Worm (Caenorhabditis elegans) whole organism, L2 larva: ENCODE data around the gene F08F3.8.
"Not testable (repeated sequence)": the region's sequence is repeated elsewhere in the genome, so short reads cannot be mapped to it uniquely, and the experiment has no call there.

Experiments used
- F13H6.1 ChIP-seq: sonication (generic microtip); optimal IDR thresholded peaks from 2 replicates; lab custom pipeline; 2016; ENCODE audit warnings: missing genetic modification characterization, missing compliant biosample characterization
- R02D3.7 ChIP-seq: fragments of 150-350 bp; optimal IDR thresholded peaks from 2 replicates; lab custom pipeline; 2014; ENCODE audit warnings: missing biosample characterization, missing genetic modification characterization
- alr-1 ChIP-seq: fragments of 150-350 bp; optimal IDR thresholded peaks from 2 replicates; lab custom pipeline; 2014; ENCODE audit warnings: missing biosample characterization, missing genetic modification characterization
- aly-2 ChIP-seq: fragments of 150-350 bp; optimal IDR thresholded peaks from 2 replicates; lab custom pipeline; 2014; ENCODE audit warnings: missing biosample characterization, missing genetic modification characterization
- ama-1 ChIP-seq: fragments of 150-350 bp; optimal IDR thresholded peaks from 2 replicates; lab custom pipeline; 2018; ENCODE audit warnings: inconsistent platforms
- blmp-1 ChIP-seq: sonication (generic microtip); optimal IDR thresholded peaks from 2 replicates; lab custom pipeline; 2017; ENCODE audit warnings: missing genetic modification characterization, mild to moderate bottlenecking, missing compliant biosample characterization, antibody characterized with exemption, moderate library complexity; ENCODE audit not compliant: insufficient read depth
- ceh-16 ChIP-seq: fragments of 150-350 bp; optimal IDR thresholded peaks from 2 replicates; lab custom pipeline; 2014; ENCODE audit warnings: missing biosample characterization, missing genetic modification characterization
- ceh-82 ChIP-seq: fragments of 150-350 bp; optimal IDR thresholded peaks from 2 replicates; lab custom pipeline; 2014; ENCODE audit warnings: missing biosample characterization, missing genetic modification characterization
- crh-2 ChIP-seq: sonication (generic microtip); optimal IDR thresholded peaks from 2 replicates; lab custom pipeline; 2017; ENCODE audit warnings: missing biosample characterization, missing genetic modification characterization
- dmd-4 ChIP-seq: sonication (generic microtip); optimal IDR thresholded peaks from 2 replicates; lab custom pipeline; 2017; ENCODE audit warnings: missing biosample characterization, missing genetic modification characterization
- egl-27 ChIP-seq: sonication (generic microtip); optimal IDR thresholded peaks from 3 replicates; lab custom pipeline; 2017; ENCODE audit warnings: missing biosample characterization, missing genetic modification reagents, missing genetic modification characterization
- elt-3 ChIP-seq: sonication (generic microtip); optimal IDR thresholded peaks from 2 replicates; lab custom pipeline; 2017; ENCODE audit warnings: missing biosample characterization, missing genetic modification characterization
- gmeb-1 ChIP-seq: fragments of 150-350 bp; optimal IDR thresholded peaks from 2 replicates; lab custom pipeline; 2014; ENCODE audit warnings: missing biosample characterization, missing genetic modification characterization
- lin-11 ChIP-seq: fragments of 150-350 bp; sonication (generic microtip); optimal IDR thresholded peaks from 2 replicates; lab custom pipeline; 2014; ENCODE audit warnings: missing biosample characterization, missing genetic modification characterization, inconsistent platforms, mixed read lengths
- lin-13 ChIP-seq: fragments of 150-350 bp; optimal IDR thresholded peaks from 2 replicates; lab custom pipeline; 2014; ENCODE audit warnings: missing biosample characterization, missing genetic modification reagents, missing genetic modification characterization
- lin-39 ChIP-seq: fragments of 150-350 bp; optimal IDR thresholded peaks from 2 replicates; lab custom pipeline; 2014; ENCODE audit warnings: missing biosample characterization, missing genetic modification reagents, missing genetic modification characterization
- mab-5 ChIP-seq: fragments of 150-350 bp; optimal IDR thresholded peaks from 2 replicates; lab custom pipeline; 2014; ENCODE audit warnings: missing biosample characterization, missing genetic modification characterization
- mbf-1 ChIP-seq: sonication (generic microtip); optimal IDR thresholded peaks from 2 replicates; lab custom pipeline; 2017; ENCODE audit warnings: missing biosample characterization, missing genetic modification characterization
- mdl-1 ChIP-seq, 2 experiments: fragments of 150-350 bp in 1 of 2; sonication (generic microtip) in 1 of 2; optimal IDR thresholded peaks; 2 replicates each; lab custom pipeline; 2017; ENCODE audit warnings: missing biosample characterization in 2 of 2, missing genetic modification characterization in 2 of 2
- nhr-10 ChIP-seq: sonication (generic microtip); optimal IDR thresholded peaks from 2 replicates; lab custom pipeline; 2017; ENCODE audit warnings: missing biosample characterization, missing genetic modification characterization
- nhr-129 ChIP-seq: fragments of 150-350 bp; optimal IDR thresholded peaks from 2 replicates; lab custom pipeline; 2014; ENCODE audit warnings: missing biosample characterization, missing genetic modification characterization
- nhr-25 ChIP-seq: fragments of 150-350 bp; sonication (generic microtip); optimal IDR thresholded peaks from 3 replicates; lab custom pipeline; 2014; ENCODE audit warnings: missing biosample characterization, missing genetic modification characterization
- sem-4 ChIP-seq: fragments of 150-350 bp; optimal IDR thresholded peaks from 2 replicates; lab custom pipeline; 2014; ENCODE audit warnings: missing biosample characterization, missing genetic modification reagents, missing genetic modification characterization
- skn-1 ChIP-seq: sonication (generic microtip); optimal IDR thresholded peaks from 2 replicates; lab custom pipeline; 2017; ENCODE audit warnings: missing biosample characterization, missing genetic modification characterization
- sma-3 ChIP-seq: sonication (generic microtip); optimal IDR thresholded peaks from 2 replicates; lab custom pipeline; 2016; ENCODE audit warnings: missing genetic modification reagents, missing genetic modification characterization, missing compliant biosample characterization
- sma-9 ChIP-seq, 2 experiments: fragments of 150-350 bp in 1 of 2; sonication (generic microtip) in 1 of 2; optimal IDR thresholded peaks; 2 replicates each; lab custom pipeline; 2014 to 2016; ENCODE audit warnings: missing genetic modification characterization in 2 of 2, mild to moderate bottlenecking in 1 of 2, missing biosample characterization in 1 of 2, missing compliant biosample characterization in 1 of 2, missing genetic modification reagents in 1 of 2, moderate library complexity in 1 of 2
- snpc-4 ChIP-seq: fragments of 150-350 bp; optimal IDR thresholded peaks from 2 replicates; lab custom pipeline; 2014; ENCODE audit warnings: missing biosample characterization, missing genetic modification characterization
- unc-55 ChIP-seq: fragments of 150-350 bp; sonication (generic microtip); optimal IDR thresholded peaks from 3 replicates; lab custom pipeline; 2014; ENCODE audit warnings: missing biosample characterization, missing genetic modification reagents, missing genetic modification characterization
- unc-62 ChIP-seq: fragments of 150-350 bp; optimal IDR thresholded peaks from 2 replicates; lab custom pipeline; 2014; ENCODE audit warnings: missing biosample characterization, missing genetic modification reagents, missing genetic modification characterization
- zag-1 ChIP-seq: fragments of 150-350 bp; optimal IDR thresholded peaks from 2 replicates; lab custom pipeline; 2014; ENCODE audit warnings: missing biosample characterization, missing genetic modification characterization
- ztf-1 ChIP-seq: fragments of 200-800 bp; sonication (Bioruptor generic); conservative IDR thresholded peaks from 2 replicates; pipeline ENCODE4 v1.3.6; 2022; ENCODE audit warnings: missing genetic modification characterization, missing compliant biosample characterization
- ztf-11 ChIP-seq: sonication (generic microtip); optimal IDR thresholded peaks from 2 replicates; lab custom pipeline; 2017; ENCODE audit warnings: missing biosample characterization, missing genetic modification characterization
- ztf-4 ChIP-seq: fragments of 150-350 bp; optimal IDR thresholded peaks from 2 replicates; lab custom pipeline; 2014; ENCODE audit warnings: missing biosample characterization, missing genetic modification characterization

The F08F3.8 gene

DNA sequence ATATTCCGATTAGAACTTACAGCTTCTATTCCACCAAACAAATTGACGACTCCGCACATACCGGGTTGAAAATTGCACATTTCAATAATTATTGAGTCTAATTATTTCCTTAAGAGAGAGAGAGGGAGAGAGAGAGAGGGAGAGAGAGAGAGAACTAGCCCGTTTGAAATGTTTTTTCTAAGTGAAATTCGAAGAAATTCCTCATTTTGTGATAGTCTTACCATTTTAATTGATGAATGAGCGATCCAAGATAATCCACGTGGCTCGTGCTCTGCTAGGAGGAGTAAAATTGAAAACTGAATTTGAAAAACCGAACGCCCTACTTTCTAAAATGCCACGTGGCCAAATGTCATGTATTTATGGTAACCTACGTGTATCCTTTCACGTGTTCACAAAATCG lies at the start of gene F08F3.8:
Gene F08F3.8, minus strand, starts transcription at position 101 of the 400 bp plus-strand sequence.
- no peak for TF ChIP-seq lin-39 (tag; lab: Kevin White, UChicago)
- TF ChIP-seq crh-2 (tag; lab: Kevin White, UChicago), result no peak
- TF ChIP-seq skn-1 (tag; lab: Kevin White, UChicago), result no peak
- TF ChIP-seq sem-4 (tag; lab: Kevin White, UChicago), result no peak
- no peak for TF ChIP-seq ceh-82 (tag; lab: Kevin White, UChicago)
- no peak for TF ChIP-seq alr-1 (tag; lab: Kevin White, UChicago)
- no peak for TF ChIP-seq nhr-129 (tag; lab: Kevin White, UChicago)
- TF ChIP-seq mab-5 (tag; lab: Kevin White, UChicago), result no peak
- no peak for TF ChIP-seq ama-1
- no peak for TF ChIP-seq egl-27 (tag; lab: Kevin White, UChicago)
- no peak for TF ChIP-seq ceh-16 (tag; lab: Kevin White, UChicago)
- TF ChIP-seq lin-11 (tag; lab: Kevin White, UChicago), result no peak
- TF ChIP-seq ztf-11 (tag; lab: Kevin White, UChicago), result no peak

- TF ChIP-seq unc-55 (peak; percentile 20), mdl-1 (tag; optimal IDR thresholded peaks at IDR 0.05; lab: Kevin White, UChicago) (no peak)
Measured at ce11 chrV:5477719-5478118, 45.3 kb upstream of the F08F3.8 start.

DNA sequence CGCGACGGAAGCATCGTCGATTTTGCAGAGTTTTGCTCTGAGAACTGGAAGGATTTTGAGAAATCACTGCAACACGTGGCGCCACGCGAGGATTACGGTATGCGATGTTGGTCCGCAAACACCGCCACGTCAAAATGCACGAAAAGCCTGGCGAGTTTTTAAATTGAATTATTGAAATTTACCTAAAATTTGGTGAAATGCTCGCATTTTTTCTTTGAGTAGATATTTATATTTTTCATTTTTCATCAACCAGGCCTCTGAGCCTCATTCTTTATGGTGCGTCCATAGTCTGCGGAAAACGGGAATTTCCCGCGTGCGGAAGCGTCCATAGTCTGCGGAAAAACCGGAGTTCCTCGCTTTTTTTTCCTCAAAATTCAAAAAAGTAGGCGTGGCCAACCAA lies 38.5 kb upstream of the F08F3.8 start, which contains the start of gene ZC317.7:
Gene ZC317.7, minus strand, starts transcription at position 101 of the 400 bp plus-strand sequence.
- not testable (repeated sequence) for TF ChIP-seq egl-27, blmp-1, gmeb-1 (tag; lab: Kevin White, UChicago)

ce11 chrV:5468489-5468888 lies 36.1 kb upstream of the F08F3.8 start, which contains the start of gene ZC317.6:
TSS of gene ZC317.6 (minus strand) at chrV:5468589.
- TF ChIP-seq zag-1; mbf-1 (tag; lab: Kevin White, UChicago); nhr-10 (tag; lab: Kevin White, UChicago): not testable (repeated sequence)

DNA sequence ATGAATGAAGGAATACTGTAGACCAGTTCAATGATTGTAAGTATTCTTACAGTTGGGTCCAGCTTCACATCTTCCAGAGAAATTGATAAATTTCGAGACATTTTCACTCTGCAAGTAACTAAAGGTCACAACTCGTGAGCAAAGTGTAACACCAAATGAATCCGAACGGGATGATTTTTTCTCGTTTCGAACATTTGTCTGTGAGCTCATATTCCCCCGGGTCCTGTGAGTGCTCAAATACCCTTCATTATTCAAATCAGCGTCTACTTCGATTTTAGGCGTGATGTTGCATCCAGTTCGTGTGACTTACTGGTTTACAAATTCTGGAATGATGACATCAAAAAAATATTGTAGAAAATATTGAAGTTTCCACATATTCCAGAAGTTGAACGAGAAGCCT lies 32.9 kb upstream of the F08F3.8 start, which contains the start of gene srg-68:
Gene srg-68, minus strand, starts transcription at position 101 of the 400 bp plus-strand sequence.
- TF ChIP-seq sma-3 (GFP tag; lab: Kevin White, UChicago) (no peak), mbf-1 (tag; lab: Kevin White, UChicago) (no peak), dmd-4 (tag; lab: Kevin White, UChicago) (no peak), sma-9 (GFP tag; optimal IDR thresholded peaks at IDR 0.05; lab: Kevin White, UChicago) (no peak), sma-9 (tag; optimal IDR thresholded peaks at IDR 0.05; lab: Kevin White, UChicago) (no peak), elt-3 (no peak), unc-62 (GFP tag; lab: Kevin White, UChicago) (no peak), lin-11 (tag; lab: Kevin White, UChicago) (no peak), ceh-16 (tag; lab: Kevin White, UChicago) (no peak), aly-2 (tag; lab: Kevin White, UChicago) (no peak), skn-1 (tag; lab: Kevin White, UChicago) (no peak), zag-1 (no peak), ztf-1 (no peak), R02D3.7 (no peak), nhr-10 (tag; lab: Kevin White, UChicago) (no peak), blmp-1 (tag; lab: Kevin White, UChicago) (no peak), F13H6.1 (no peak), ztf-4 (tag; lab: Kevin White, UChicago) (no peak), sem-4 (tag; lab: Kevin White, UChicago) (no peak), nhr-25 (tag; lab: Kevin White, UChicago) (no peak), lin-13 (GFP tag; lab: Kevin White, UChicago) (no peak)

- TF ChIP-seq ceh-82 (tag; lab: Kevin White, UChicago) (no peak), sma-9 (GFP tag; optimal IDR thresholded peaks at IDR 0.05; lab: Kevin White, UChicago) (no peak), sma-9 (tag; optimal IDR thresholded peaks at IDR 0.05; lab: Kevin White, UChicago) (no peak), mdl-1 (tag; optimal IDR thresholded peaks at IDR 0.05; lab: Kevin White, UChicago) (no peak), snpc-4 (no peak), skn-1 (tag; lab: Kevin White, UChicago) (no peak), elt-3 (no peak), F13H6.1 (no peak)
- TF ChIP-seq, all 48 proteins: peak for 0
Measured at ce11 chrV:5462894-5463293, 30.5 kb upstream of the F08F3.8 start, which contains the start of gene srg-67. TSS of gene srg-67 (minus strand) at chrV:5462994.
